Worm (Caenorhabditis elegans): Measurements from ENCODE around the gene fbxc-22.

ce11 chrII:1648768-1649167, 42.1 kb downstream of the fbxc-22 start, which contains the start of gene fbxb-21:
- TF ChIP-seq W03F9.2 (tag; optimal IDR thresholded peaks at IDR 0.05) (no peak), dao-5 (tag; optimal IDR thresholded peaks at IDR 0.05) (no peak)

All from whole organism, L4/young adult.